Fruit fly (Drosophila melanogaster) whole organism, embryonic: ENCODE measurements around the gene CG10353.

Source experiments
- Aef1 ChIP-seq: fragments of 200-800 bp; sonication (Bioruptor generic); IDR thresholded peaks from 3 replicates; pipeline ENCODE4 v1.3.6; 2022; ENCODE audit warnings: missing biosample characterization, missing genetic modification characterization
- Antp ChIP-seq: fragments of 200-800 bp; sonication (Bioruptor generic); optimal IDR thresholded peaks from 3 replicates; lab custom pipeline; 2016; ENCODE audit warnings: missing biosample characterization, missing genetic modification characterization
- Asciz ChIP-seq: fragments of 200-800 bp; sonication (Bioruptor generic); optimal IDR thresholded peaks from 2 replicates; lab custom pipeline; 2017; ENCODE audit warnings: missing biosample characterization, mild to moderate bottlenecking, missing genetic modification characterization, missing genetic modification reagents
- Atf-2 ChIP-seq: fragments of 200-800 bp; sonication (Bioruptor generic); optimal IDR thresholded peaks from 2 replicates; lab custom pipeline; 2016; ENCODE audit warnings: missing biosample characterization, missing genetic modification characterization
- Atf6 ChIP-seq: fragments of 200-800 bp; sonication (Bioruptor generic); IDR thresholded peaks from 2 replicates; pipeline ENCODE4 v1.3.6; 2022; ENCODE audit warnings: missing biosample characterization, missing genetic modification characterization
- B-H1 ChIP-seq: fragments of 200-800 bp; sonication (Bioruptor generic); IDR thresholded peaks from 3 replicates; pipeline ENCODE4 v1.3.6; 2022; ENCODE audit warnings: missing biosample characterization, missing genetic modification characterization
- Bgb ChIP-seq: fragments of 200-800 bp; sonication (Bioruptor generic); IDR thresholded peaks from 2 replicates; pipeline ENCODE4 v1.3.6; 2022; ENCODE audit warnings: missing biosample characterization, missing genetic modification characterization; ENCODE audit not compliant: partially characterized antibody
- CG11398 ChIP-seq: fragments of 200-800 bp; sonication (Bioruptor generic); optimal IDR thresholded peaks from 2 replicates; lab custom pipeline; 2016; ENCODE audit warnings: missing biosample characterization, missing genetic modification characterization
- CG12659 ChIP-seq: fragments of 200-800 bp; sonication (Bioruptor generic); optimal IDR thresholded peaks from 3 replicates; lab custom pipeline; 2017; ENCODE audit warnings: mild to moderate bottlenecking, missing biosample characterization, missing genetic modification reagents, missing genetic modification characterization
- CG12769 ChIP-seq: fragments of 200-800 bp; sonication (Bioruptor generic); optimal IDR thresholded peaks from 2 replicates; lab custom pipeline; 2019; ENCODE audit warnings: missing biosample characterization, mild to moderate bottlenecking, missing genetic modification characterization, moderate library complexity
- CG13894 ChIP-seq: fragments of 200-800 bp; sonication (Bioruptor generic); optimal IDR thresholded peaks from 3 replicates; lab custom pipeline; 2018; ENCODE audit warnings: missing biosample characterization, mild to moderate bottlenecking, missing genetic modification characterization, moderate library complexity
- CG14860 ChIP-seq: fragments of 200-800 bp; sonication (Bioruptor generic); IDR thresholded peaks from 3 replicates; pipeline ENCODE4 v1.3.6; 2022; ENCODE audit warnings: missing biosample characterization, missing genetic modification characterization; ENCODE audit not compliant: partially characterized antibody
- CG1529 ChIP-seq: fragments of 200-800 bp; sonication (Bioruptor generic); optimal IDR thresholded peaks from 3 replicates; lab custom pipeline; 2018; ENCODE audit warnings: missing biosample characterization, missing genetic modification characterization
- CG2116 ChIP-seq: fragments of 200-800 bp; sonication (Bioruptor generic); optimal IDR thresholded peaks from 3 replicates; lab custom pipeline; 2018; ENCODE audit warnings: missing biosample characterization, mild to moderate bottlenecking, missing genetic modification characterization
- CG31388 ChIP-seq: fragments of 200-800 bp; sonication (Bioruptor generic); optimal IDR thresholded peaks from 2 replicates; lab custom pipeline; 2016; ENCODE audit warnings: missing biosample characterization, missing genetic modification characterization
- CG7963 ChIP-seq: fragments of 200-800 bp; sonication (Bioruptor generic); IDR thresholded peaks from 3 replicates; pipeline ENCODE4 v1.3.6; 2022; ENCODE audit warnings: missing biosample characterization, missing genetic modification characterization; ENCODE audit not compliant: partially characterized antibody
- CG8924 ChIP-seq: fragments of 200-800 bp; optimal IDR thresholded peaks from 3 replicates; lab custom pipeline; 2019; ENCODE audit warnings: missing biosample characterization, mild to moderate bottlenecking, missing genetic modification characterization, moderate library complexity
- CG9609 ChIP-seq: fragments of 200-800 bp; sonication (Bioruptor generic); optimal IDR thresholded peaks from 3 replicates; lab custom pipeline; 2016; ENCODE audit warnings: missing biosample characterization, missing genetic modification characterization
- CG9932 ChIP-seq: fragments of 200-800 bp; sonication (Bioruptor generic); IDR thresholded peaks from 2 replicates; pipeline ENCODE4 v1.3.6; 2022; ENCODE audit warnings: missing biosample characterization, missing genetic modification characterization
- Deaf1 ChIP-seq: fragments of 200-800 bp; optimal IDR thresholded peaks from 3 replicates; lab custom pipeline; 2019; ENCODE audit warnings: missing biosample characterization, mild to moderate bottlenecking, missing genetic modification characterization, moderate library complexity
- Dp ChIP-seq: fragments of 200-800 bp; sonication (Bioruptor generic); optimal IDR thresholded peaks from 2 replicates; lab custom pipeline; 2018; ENCODE audit warnings: missing biosample characterization, mild to moderate bottlenecking, missing genetic modification characterization, moderate library complexity
- Drgx ChIP-seq: fragments of 200-800 bp; sonication (Bioruptor generic); IDR thresholded peaks from 2 replicates; pipeline ENCODE4 v1.3.6; 2022; ENCODE audit warnings: missing biosample characterization, missing genetic modification characterization
- ERR ChIP-seq: fragments of 200-800 bp; sonication (Bioruptor generic); optimal IDR thresholded peaks from 2 replicates; lab custom pipeline; 2016; ENCODE audit warnings: missing biosample characterization, missing genetic modification characterization
- GATAe ChIP-seq: fragments of 200-800 bp; sonication (Bioruptor generic); conservative IDR thresholded peaks from 2 replicates; pipeline ENCODE4 v1.3.6; 2022; ENCODE audit warnings: missing biosample characterization, missing genetic modification characterization
- Hr78 ChIP-seq, 2 experiments: fragments of 200-800 bp in 1 of 2; fragments of >200 bp in 1 of 2; sonication (Bioruptor generic) in 1 of 2; optimal IDR thresholded peaks; 2 replicates each; lab custom pipeline; 2017 to 2019; ENCODE audit warnings: missing biosample characterization in 2 of 2, missing genetic modification characterization in 2 of 2, mild to moderate bottlenecking in 1 of 2, moderate library complexity in 1 of 2
- Kr ChIP-seq: fragments of 200-800 bp; sonication (Bioruptor generic); optimal IDR thresholded peaks from 2 replicates; lab custom pipeline; 2017; ENCODE audit warnings: missing biosample characterization, mild to moderate bottlenecking, missing genetic modification characterization
- Lpt ChIP-seq: fragments of >200 bp; optimal IDR thresholded peaks from 2 replicates; lab custom pipeline; 2018; ENCODE audit warnings: missing biosample characterization, missing genetic modification characterization
- Nf-YC ChIP-seq: fragments of 200-800 bp; optimal IDR thresholded peaks from 3 replicates; lab custom pipeline; 2019; ENCODE audit warnings: missing biosample characterization, mild to moderate bottlenecking, missing genetic modification characterization, moderate library complexity
- PHDP ChIP-seq: fragments of 200-800 bp; sonication (Bioruptor generic); optimal IDR thresholded peaks from 3 replicates; lab custom pipeline; 2018; ENCODE audit warnings: missing biosample characterization, mild to moderate bottlenecking, missing genetic modification characterization, moderate library complexity
- Side ChIP-seq: fragments of 200-800 bp; sonication (Bioruptor generic); optimal IDR thresholded peaks from 2 replicates; lab custom pipeline; 2016; ENCODE audit warnings: missing biosample characterization, missing genetic modification characterization
- Spps ChIP-seq: fragments of 200-800 bp; sonication (Bioruptor generic); optimal IDR thresholded peaks from 2 replicates; lab custom pipeline; 2018; ENCODE audit warnings: missing biosample characterization, mild to moderate bottlenecking, missing genetic modification characterization
- YL-1 ChIP-seq: fragments of 200-800 bp; sonication (Bioruptor generic); optimal IDR thresholded peaks from 3 replicates; lab custom pipeline; 2017; ENCODE audit warnings: missing biosample characterization, mild to moderate bottlenecking, missing genetic modification characterization
- aop ChIP-seq: fragments of 200-800 bp; sonication (Bioruptor generic); IDR thresholded peaks from 2 replicates; pipeline ENCODE4 v1.3.6; 2022; ENCODE audit warnings: missing biosample characterization, missing genetic modification characterization
- ash1 ChIP-seq: fragments of 200-800 bp; sonication (Bioruptor generic); optimal IDR thresholded peaks from 2 replicates; lab custom pipeline; 2018; ENCODE audit warnings: missing biosample characterization, mild to moderate bottlenecking, missing genetic modification characterization
- chn ChIP-seq: fragments of 200-800 bp; sonication (Bioruptor generic); optimal IDR thresholded peaks from 2 replicates; lab custom pipeline; 2016; ENCODE audit warnings: missing biosample characterization, missing genetic modification characterization
- en ChIP-seq: fragments of 200-800 bp; sonication (Bioruptor generic); optimal IDR thresholded peaks from 2 replicates; lab custom pipeline; 2016; ENCODE audit warnings: missing biosample characterization, missing genetic modification characterization
- esg ChIP-seq: fragments of 200-800 bp; sonication (Bioruptor generic); conservative IDR thresholded peaks from 2 replicates; pipeline ENCODE4 v1.3.6; 2022; ENCODE audit warnings: missing biosample characterization, missing genetic modification characterization
- exex ChIP-seq: fragments of 200-800 bp; sonication (Bioruptor generic); optimal IDR thresholded peaks from 4 replicates; lab custom pipeline; 2018; ENCODE audit warnings: missing biosample characterization, mild to moderate bottlenecking, missing genetic modification characterization, moderate library complexity
- fru ChIP-seq: fragments of >200 bp; optimal IDR thresholded peaks from 2 replicates; lab custom pipeline; 2017
- fu2 ChIP-seq: fragments of 200-800 bp; sonication (Bioruptor generic); optimal IDR thresholded peaks from 2 replicates; lab custom pipeline; 2016; ENCODE audit warnings: missing biosample characterization, missing genetic modification characterization
- gcm2 ChIP-seq: fragments of 200-800 bp; sonication (Bioruptor generic); optimal IDR thresholded peaks from 2 replicates; lab custom pipeline; 2016; ENCODE audit warnings: missing biosample characterization, missing genetic modification characterization
- hb ChIP-seq: fragments of 200-800 bp; sonication (Bioruptor generic); IDR thresholded peaks from 3 replicates; pipeline ENCODE4 v1.3.6; 2022; ENCODE audit warnings: missing biosample characterization, missing genetic modification characterization; ENCODE audit not compliant: partially characterized antibody
- her ChIP-seq: fragments of 200-800 bp; sonication (Bioruptor generic); optimal IDR thresholded peaks from 2 replicates; lab custom pipeline; 2016; ENCODE audit warnings: missing biosample characterization, missing genetic modification characterization
- lilli ChIP-seq: fragments of 200-800 bp; sonication (Bioruptor generic); optimal IDR thresholded peaks from 3 replicates; lab custom pipeline; 2016; ENCODE audit warnings: missing biosample characterization, missing genetic modification characterization
- maf-S ChIP-seq: fragments of 200-800 bp; sonication (Bioruptor generic); optimal IDR thresholded peaks from 2 replicates; lab custom pipeline; 2016; ENCODE audit warnings: missing biosample characterization, missing genetic modification characterization
- pb ChIP-seq: fragments of 200-800 bp; sonication (Bioruptor generic); optimal IDR thresholded peaks from 3 replicates; lab custom pipeline; 2016; ENCODE audit warnings: missing biosample characterization, missing genetic modification characterization
- phol ChIP-seq: fragments of 200-800 bp; sonication (Bioruptor generic); optimal IDR thresholded peaks from 3 replicates; lab custom pipeline; 2018; ENCODE audit warnings: missing biosample characterization, mild to moderate bottlenecking, missing genetic modification characterization, moderate library complexity
- shn ChIP-seq: fragments of 200-800 bp; sonication (Bioruptor generic); optimal IDR thresholded peaks from 3 replicates; lab custom pipeline; 2016; ENCODE audit warnings: missing biosample characterization, missing genetic modification characterization
- tap ChIP-seq: fragments of 200-800 bp; optimal IDR thresholded peaks from 3 replicates; lab custom pipeline; 2019; ENCODE audit warnings: missing biosample characterization, mild to moderate bottlenecking, missing genetic modification characterization, moderate library complexity
- tio ChIP-seq: fragments of 200-800 bp; sonication (Bioruptor generic); optimal IDR thresholded peaks from 2 replicates; lab custom pipeline; 2017; ENCODE audit warnings: missing biosample characterization, missing genetic modification characterization, inconsistent platforms
- twi ChIP-seq: fragments of 200-800 bp; optimal IDR thresholded peaks from 2 replicates; lab custom pipeline; 2019; ENCODE audit warnings: missing biosample characterization, mild to moderate bottlenecking, missing genetic modification characterization, moderate library complexity
- zf30C ChIP-seq: fragments of 200-800 bp; sonication (Bioruptor generic); optimal IDR thresholded peaks from 3 replicates; lab custom pipeline; 2018; ENCODE audit warnings: missing biosample characterization, mild to moderate bottlenecking, missing genetic modification characterization

Gene CG10353

dm6 chrX:11852310-11852709 lies 34.7 kb downstream of the CG10353 start, which contains the start of gene p24-1 (continued):
- TF ChIP-seq Side (GFP tag; lab: Kevin White, UChicago) (peak; percentile 57), her (peak; percentile 66), ERR (GFP tag; lab: Kevin White, UChicago) (peak; percentile 59), Antp (GFP tag; lab: Kevin White, UChicago) (peak; percentile 39), B-H1 (GFP tag; lab: Robert Waterston, UW) (no peak), tio (GFP tag; lab: Kevin White, UChicago) (no peak), Atf-2 (GFP tag; lab: Kevin White, UChicago) (no peak), Hr78 (GFP tag; optimal IDR thresholded peaks at IDR 0.05; lab: Kevin White, UChicago) (no peak), twi (tag; lab: Kevin White, UChicago) (no peak), Asciz (no peak), CG8924 (tag; lab: Kevin White, UChicago) (no peak), chn (GFP tag; lab: Kevin White, UChicago) (peak; percentile 60), YL-1 (GFP tag; lab: Kevin White, UChicago) (peak; percentile 90), en (GFP tag; lab: Kevin White, UChicago) (no peak), shn (GFP tag; lab: Kevin White, UChicago) (peak; percentile 40), fru (no peak), pb (GFP tag; lab: Kevin White, UChicago) (no peak), CG9609 (GFP tag; lab: Kevin White, UChicago) (peak; percentile 64), Deaf1 (tag; lab: Kevin White, UChicago) (peak; percentile 18), esg (no peak), tap (peak; percentile 12), CG31388 (GFP tag; lab: Kevin White, UChicago) (no peak), Lpt (GFP tag; lab: Kevin White, UChicago) (no peak), Kr (GFP tag; lab: Kevin White, UChicago) (no peak), CG7963 (GFP tag; lab: Robert Waterston, UW) (peak; percentile 74), Drgx (GFP tag; lab: Robert Waterston, UW) (no peak), CG11398 (GFP tag; lab: Kevin White, UChicago) (no peak), lilli (GFP tag; lab: Kevin White, UChicago) (peak; percentile 67), gcm2 (GFP tag; lab: Kevin White, UChicago) (no peak), Nf-YC (tag; lab: Kevin White, UChicago) (peak; percentile 56), exex (peak; percentile 1), aop (GFP tag; lab: Robert Waterston, UW) (no peak), CG12659 (peak; percentile 67), hb (peak; percentile 75), Atf6 (GFP tag; lab: Robert Waterston, UW) (no peak), Bgb (peak; percentile 93), maf-S (peak; percentile 35), phol (peak; percentile 64), Aef1 (GFP tag; lab: Robert Waterston, UW) (no peak), CG9932 (GFP tag; lab: Robert Waterston, UW) (peak; percentile 88), fu2 (GFP tag; lab: Kevin White, UChicago) (peak; percentile 50), CG1529 (GFP tag; lab: Kevin White, UChicago) (no peak), ash1 (GFP tag; lab: Kevin White, UChicago) (no peak), Dp (GFP tag; lab: Kevin White, UChicago) (peak; percentile 93), Spps (no peak), PHDP (tag; lab: Kevin White, UChicago) (peak; percentile 30), CG12769 (tag; lab: Kevin White, UChicago) (peak; percentile 30), CG13894 (peak; percentile 71), CG14860 (GFP tag; lab: Robert Waterston, UW) (peak; percentile 74), zf30C (GFP tag; lab: Kevin White, UChicago) (no peak), GATAe (GFP tag; lab: Robert Waterston, UW) (no peak), CG2116 (GFP tag; lab: Kevin White, UChicago) (peak; percentile 90)
